Worm (Caenorhabditis elegans) whole organism, L2 larva: ENCODE measurements around the gene R12B2.8.
A peak's percentile ranks its signal among the peaks of the same experiment; 100 is the strongest.

Source experiments
- C34F6.9 ChIP-seq: fragments of 150-350 bp; optimal IDR thresholded peaks from 2 replicates; lab custom pipeline; 2014; ENCODE audit warnings: missing biosample characterization, missing genetic modification characterization
- blmp-1 ChIP-seq: sonication (generic microtip); optimal IDR thresholded peaks from 2 replicates; lab custom pipeline; 2017; ENCODE audit warnings: missing genetic modification characterization, mild to moderate bottlenecking, missing compliant biosample characterization, antibody characterized with exemption, moderate library complexity; ENCODE audit not compliant: insufficient read depth
- ceh-16 ChIP-seq: fragments of 150-350 bp; optimal IDR thresholded peaks from 2 replicates; lab custom pipeline; 2014; ENCODE audit warnings: missing biosample characterization, missing genetic modification characterization
- elt-3 ChIP-seq: sonication (generic microtip); optimal IDR thresholded peaks from 2 replicates; lab custom pipeline; 2017; ENCODE audit warnings: missing biosample characterization, missing genetic modification characterization
- lsy-2 ChIP-seq, 2 experiments: fragments of 150-350 bp in 1 of 2; sonication (generic microtip) in 1 of 2; optimal IDR thresholded peaks; 2 replicates each; lab custom pipeline; 2014 to 2017; ENCODE audit warnings: missing biosample characterization in 2 of 2, missing genetic modification characterization in 2 of 2
- mdl-1 ChIP-seq, 2 experiments: fragments of 150-350 bp in 1 of 2; sonication (generic microtip) in 1 of 2; optimal IDR thresholded peaks; 2 replicates each; lab custom pipeline; 2017; ENCODE audit warnings: missing biosample characterization in 2 of 2, missing genetic modification characterization in 2 of 2
- nhr-12 ChIP-seq: fragments of 150-350 bp; optimal IDR thresholded peaks from 2 replicates; lab custom pipeline; 2014; ENCODE audit warnings: missing biosample characterization, missing genetic modification characterization
- nhr-25 ChIP-seq: fragments of 150-350 bp; sonication (generic microtip); optimal IDR thresholded peaks from 3 replicates; lab custom pipeline; 2014; ENCODE audit warnings: missing biosample characterization, missing genetic modification characterization
- unc-55 ChIP-seq: fragments of 150-350 bp; sonication (generic microtip); optimal IDR thresholded peaks from 3 replicates; lab custom pipeline; 2014; ENCODE audit warnings: missing biosample characterization, missing genetic modification reagents, missing genetic modification characterization

Gene R12B2.8

ce11 chrIII:5878215-5878614 lies 54.5 kb downstream of the R12B2.8 start, which contains the start of the genes mig-21 and F01F1.2:
TSS of gene mig-21 (minus strand) at chrIII:5878380.
TSS of gene F01F1.2 (plus strand) at chrIII:5878554.
- TF ChIP-seq mdl-1 (tag; optimal IDR thresholded peaks at IDR 0.05; lab: Kevin White, UChicago) = no peak
- TF ChIP-seq lsy-2 (tag; optimal IDR thresholded peaks at IDR 0.05; lab: Kevin White, UChicago) = peak in 1 of 2 experiments; percentile 76
- no peak for TF ChIP-seq nhr-12 (tag; lab: Kevin White, UChicago)
- TF ChIP-seq C34F6.9 (tag; lab: Kevin White, UChicago) = peak; percentile 18
- TF ChIP-seq elt-3 (tag; lab: Kevin White, UChicago) = no peak
- TF ChIP-seq nhr-25 (tag; lab: Kevin White, UChicago) = peak; percentile 8
- no peak for TF ChIP-seq ceh-16
- TF ChIP-seq blmp-1 (tag; lab: Kevin White, UChicago) = peak; percentile 52
- TF ChIP-seq unc-55 (GFP tag; lab: Kevin White, UChicago) = peak; percentile 15
